Worm (Caenorhabditis elegans) whole organism, L1 larva: ENCODE data around the gene C08A9.3.
A peak's percentile ranks its signal among the peaks of the same experiment; 100 is the strongest.

Experiments
- C04F5.9 ChIP-seq: sonication (generic microtip); optimal IDR thresholded peaks from 2 replicates; lab custom pipeline; 2016; ENCODE audit warnings: missing genetic modification characterization, missing compliant biosample characterization
- Y116A8C.19 ChIP-seq: sonication (generic microtip); optimal IDR thresholded peaks from 2 replicates; lab custom pipeline; 2016; ENCODE audit warnings: missing compliant biosample characterization, missing genetic modification characterization, borderline replicate concordance
- aha-1 ChIP-seq: fragments of 150-350 bp; optimal IDR thresholded peaks from 2 replicates; lab custom pipeline; 2014; ENCODE audit warnings: missing biosample characterization, missing genetic modification characterization
- aly-2 ChIP-seq: fragments of 150-350 bp; optimal IDR thresholded peaks from 2 replicates; lab custom pipeline; 2014; ENCODE audit warnings: missing biosample characterization, missing genetic modification characterization
- blmp-1 ChIP-seq: fragments of 150-350 bp; optimal IDR thresholded peaks from 2 replicates; lab custom pipeline; 2014; ENCODE audit warnings: missing biosample characterization, missing genetic modification characterization
- ceh-63 ChIP-seq: fragments of 200-800 bp; sonication (Bioruptor generic); optimal IDR thresholded peaks from 2 replicates; lab custom pipeline; 2018; ENCODE audit warnings: mild to moderate bottlenecking, missing genetic modification characterization, missing compliant biosample characterization
- ceh-8 ChIP-seq: fragments of 200-800 bp; sonication (Bioruptor generic); optimal IDR thresholded peaks from 2 replicates; lab custom pipeline; 2018; ENCODE audit warnings: mild to moderate bottlenecking, missing genetic modification characterization, moderate library complexity, missing compliant biosample characterization
- ceh-82 ChIP-seq, 3 experiments: fragments of 150-350 bp in 1 of 3; sonication (generic microtip) in 2 of 3; optimal IDR thresholded peaks; 2 replicates each; lab custom pipeline; 2014 to 2017; ENCODE audit warnings: missing biosample characterization in 3 of 3, missing genetic modification characterization in 3 of 3
- ceh-90 ChIP-seq: sonication (generic microtip); optimal IDR thresholded peaks from 2 replicates; lab custom pipeline; 2016; ENCODE audit warnings: missing genetic modification characterization, missing compliant biosample characterization
- dpl-1 ChIP-seq, 3 experiments: fragments of 150-350 bp in 2 of 3; sonication (generic microtip) in 1 of 3; optimal IDR thresholded peaks; 2 replicates each; lab custom pipeline; 2014 to 2017; ENCODE audit warnings: missing biosample characterization in 3 of 3, missing genetic modification characterization in 3 of 3, missing genetic modification reagents in 3 of 3
- dsc-1 ChIP-seq: sonication (generic microtip); optimal IDR thresholded peaks from 2 replicates; lab custom pipeline; 2016; ENCODE audit warnings: mild to moderate bottlenecking, missing genetic modification characterization, missing compliant biosample characterization
- efl-1 ChIP-seq, 4 experiments: fragments of 150-350 bp; optimal IDR thresholded peaks in 3 of 4; peaks in 1 of 4; 1 replicate in 1 of 4; 2 replicates in 3 of 4; lab custom pipeline; 2014; ENCODE audit warnings: missing biosample characterization in 2 of 4, missing genetic modification characterization in 2 of 4, missing genetic modification reagents in 2 of 4
- efl-3 ChIP-seq: fragments of 200-800 bp; sonication (Bioruptor generic); optimal IDR thresholded peaks from 2 replicates; lab custom pipeline; 2018; ENCODE audit warnings: mild to moderate bottlenecking, missing genetic modification characterization, missing compliant biosample characterization
- egl-13 ChIP-seq: sonication (generic microtip); optimal IDR thresholded peaks from 2 replicates; lab custom pipeline; 2016; ENCODE audit warnings: missing genotype, missing genetic modification reagents, missing genetic modification characterization, missing compliant biosample characterization
- elt-2 ChIP-seq: sonication (generic microtip); optimal IDR thresholded peaks from 2 replicates; lab custom pipeline; 2016; ENCODE audit warnings: missing genetic modification characterization, mild to moderate bottlenecking, inconsistent platforms, missing compliant biosample characterization, missing genetic modification reagents
- elt-3 ChIP-seq, 6 experiments: fragments of 150-350 bp in 1 of 6; sonication (generic microtip); optimal IDR thresholded peaks; 2 replicates each; lab custom pipeline; 2017 to 2018; ENCODE audit warnings: missing biosample characterization in 6 of 6, missing genetic modification characterization in 6 of 6, inconsistent platforms in 1 of 6
- ets-5 ChIP-seq: fragments of 200-800 bp; sonication (Bioruptor generic); IDR thresholded peaks from 2 replicates; pipeline ENCODE4 v1.3.6; 2022; ENCODE audit warnings: missing genetic modification characterization, missing compliant biosample characterization
- fkh-10 ChIP-seq: sonication (generic microtip); optimal IDR thresholded peaks from 2 replicates; lab custom pipeline; 2017; ENCODE audit warnings: missing biosample characterization, missing genetic modification reagents, missing genetic modification characterization
- fkh-4 ChIP-seq: sonication (generic microtip); optimal IDR thresholded peaks from 2 replicates; lab custom pipeline; 2016; ENCODE audit warnings: missing compliant biosample characterization, missing genetic modification characterization, borderline replicate concordance
- fos-1 ChIP-seq: fragments of 150-350 bp; optimal IDR thresholded peaks from 2 replicates; lab custom pipeline; 2014; ENCODE audit warnings: missing biosample characterization, missing genetic modification characterization
- hlh-17 ChIP-seq: fragments of 200-800 bp; sonication (Bioruptor generic); optimal IDR thresholded peaks from 2 replicates; lab custom pipeline; 2018; ENCODE audit warnings: missing genetic modification characterization, mild to moderate bottlenecking, missing compliant biosample characterization, moderate library complexity, borderline replicate concordance
- hlh-4 ChIP-seq: sonication (generic microtip); optimal IDR thresholded peaks from 2 replicates; lab custom pipeline; 2016; ENCODE audit warnings: mild to moderate bottlenecking, missing genetic modification characterization, missing compliant biosample characterization
- hpl-2 ChIP-seq: fragments of 150-350 bp; optimal IDR thresholded peaks from 2 replicates; lab custom pipeline; 2014; ENCODE audit warnings: missing biosample characterization, missing genetic modification reagents, missing genetic modification characterization
- irx-1 ChIP-seq: sonication (generic microtip); optimal IDR thresholded peaks from 2 replicates; lab custom pipeline; 2016; ENCODE audit warnings: missing genetic modification characterization, missing compliant biosample characterization
- isw-1 ChIP-seq: fragments of 200-800 bp; sonication (Bioruptor generic); IDR thresholded peaks from 2 replicates; pipeline ENCODE4 v1.3.6; 2022; ENCODE audit warnings: missing genetic modification characterization, missing compliant biosample characterization
- lin-14 ChIP-seq: fragments of 200-800 bp; sonication (Bioruptor generic); optimal IDR thresholded peaks from 2 replicates; lab custom pipeline; 2018; ENCODE audit warnings: mild to moderate bottlenecking, missing genetic modification characterization, moderate library complexity, missing compliant biosample characterization
- lin-15B ChIP-seq: fragments of 150-350 bp; sonication (generic microtip); optimal IDR thresholded peaks from 3 replicates; lab custom pipeline; 2014; ENCODE audit warnings: missing biosample characterization, missing genetic modification characterization
- lin-39 ChIP-seq: fragments of 150-350 bp; optimal IDR thresholded peaks from 2 replicates; lab custom pipeline; 2014; ENCODE audit warnings: missing biosample characterization, missing genetic modification reagents, missing genetic modification characterization
- lir-3 ChIP-seq: sonication (generic microtip); optimal IDR thresholded peaks from 2 replicates; lab custom pipeline; 2016; ENCODE audit warnings: mild to moderate bottlenecking, missing genetic modification characterization, moderate library complexity, missing compliant biosample characterization; ENCODE audit not compliant: poor library complexity
- lsy-2 ChIP-seq, 2 experiments: fragments of 150-350 bp; optimal IDR thresholded peaks; 2 replicates each; lab custom pipeline; 2014; ENCODE audit warnings: missing biosample characterization in 2 of 2, missing genetic modification characterization in 2 of 2
- mdl-1 ChIP-seq, 2 experiments: fragments of 150-350 bp; optimal IDR thresholded peaks; 2 replicates each; lab custom pipeline; 2014 to 2017; ENCODE audit warnings: missing biosample characterization in 2 of 2, missing genetic modification characterization in 2 of 2, inconsistent platforms in 1 of 2
- nhr-11 ChIP-seq: fragments of 150-350 bp; optimal IDR thresholded peaks from 2 replicates; lab custom pipeline; 2014; ENCODE audit warnings: missing biosample characterization, missing genetic modification characterization
- nhr-12 ChIP-seq: sonication (generic microtip); optimal IDR thresholded peaks from 2 replicates; lab custom pipeline; 2017; ENCODE audit warnings: missing biosample characterization, missing genetic modification characterization
- nhr-19 ChIP-seq: fragments of 200-800 bp; sonication (Bioruptor generic); conservative IDR thresholded peaks from 2 replicates; pipeline ENCODE4 v1.3.6; 2022; ENCODE audit warnings: missing genetic modification characterization, missing compliant biosample characterization
- nhr-20 ChIP-seq: sonication (generic microtip); optimal IDR thresholded peaks from 2 replicates; lab custom pipeline; 2016; ENCODE audit warnings: mild to moderate bottlenecking, missing genetic modification characterization, missing compliant biosample characterization
- nhr-237 ChIP-seq: fragments of 150-350 bp; optimal IDR thresholded peaks from 2 replicates; lab custom pipeline; 2014; ENCODE audit warnings: missing biosample characterization, missing genetic modification characterization
- nhr-28 ChIP-seq: fragments of 150-350 bp; optimal IDR thresholded peaks from 2 replicates; lab custom pipeline; 2014; ENCODE audit warnings: missing biosample characterization, missing genetic modification characterization
- nhr-47 ChIP-seq: sonication (generic microtip); optimal IDR thresholded peaks from 2 replicates; lab custom pipeline; 2016; ENCODE audit warnings: mild to moderate bottlenecking, missing genetic modification characterization, moderate library complexity, missing compliant biosample characterization
- nhr-76 ChIP-seq: sonication (generic microtip); optimal IDR thresholded peaks from 2 replicates; lab custom pipeline; 2017; ENCODE audit warnings: missing biosample characterization, missing genetic modification characterization
- nhr-84 ChIP-seq: sonication (generic microtip); optimal IDR thresholded peaks from 2 replicates; lab custom pipeline; 2017; ENCODE audit warnings: missing biosample characterization, missing genetic modification characterization
- nhr-85 ChIP-seq: sonication (generic microtip); peaks from one replicate; lab custom pipeline; 2016; ENCODE audit warnings: missing genetic modification characterization, inconsistent platforms, missing compliant biosample characterization
- pag-3 ChIP-seq: sonication (generic microtip); optimal IDR thresholded peaks from 2 replicates; lab custom pipeline; 2017; ENCODE audit warnings: missing genetic modification characterization, mild to moderate bottlenecking, missing compliant biosample characterization, antibody characterized with exemption, borderline replicate concordance; ENCODE audit not compliant: insufficient read depth
- pax-3 ChIP-seq: fragments of 200-800 bp; sonication (Bioruptor generic); optimal IDR thresholded peaks from 2 replicates; lab custom pipeline; 2018; ENCODE audit warnings: mild to moderate bottlenecking, missing genetic modification characterization, moderate library complexity, missing compliant biosample characterization
- rnt-1 ChIP-seq: sonication (generic microtip); optimal IDR thresholded peaks from 2 replicates; lab custom pipeline; 2016; ENCODE audit warnings: mild to moderate bottlenecking, missing genetic modification characterization, moderate library complexity, missing compliant biosample characterization
- skn-1 ChIP-seq: fragments of 150-350 bp; optimal IDR thresholded peaks from 2 replicates; lab custom pipeline; 2014; ENCODE audit warnings: missing biosample characterization, missing genetic modification characterization
- tbx-2 ChIP-seq: sonication (generic microtip); optimal IDR thresholded peaks from 2 replicates; lab custom pipeline; 2016; ENCODE audit warnings: missing genetic modification characterization, missing compliant biosample characterization
- tlp-1 ChIP-seq: fragments of 150-350 bp; optimal IDR thresholded peaks from 2 replicates; lab custom pipeline; 2014; ENCODE audit warnings: missing biosample characterization, missing genetic modification characterization
- unc-130 ChIP-seq: fragments of 150-350 bp; optimal IDR thresholded peaks from 2 replicates; lab custom pipeline; 2017; ENCODE audit warnings: missing biosample characterization, missing genetic modification characterization, inconsistent platforms
- unc-30 ChIP-seq: sonication (generic microtip); optimal IDR thresholded peaks from 2 replicates; lab custom pipeline; 2017; ENCODE audit warnings: missing biosample characterization, missing genetic modification characterization
- unc-98 ChIP-seq: fragments of 200-800 bp; sonication (Bioruptor generic); IDR thresholded peaks from 2 replicates; pipeline ENCODE4 v1.3.6; 2022; ENCODE audit warnings: missing genetic modification characterization, missing compliant biosample characterization
- zip-4 ChIP-seq: fragments of 200-800 bp; sonication (Bioruptor generic); optimal IDR thresholded peaks from 2 replicates; lab custom pipeline; 2018; ENCODE audit warnings: mild to moderate bottlenecking, missing genetic modification characterization, moderate library complexity, missing compliant biosample characterization
- ztf-4 ChIP-seq: fragments of 150-350 bp; optimal IDR thresholded peaks from 2 replicates; lab custom pipeline; 2014; ENCODE audit warnings: missing biosample characterization, missing genetic modification characterization

The C08A9.3 gene

ce11 chrX:17063749-17064252, 29.3 kb downstream of the C08A9.3 start (continued):
- no peak for TF ChIP-seq ceh-63
- no peak for TF ChIP-seq ceh-8 (GFP tag; lab: Kevin White, UChicago)
- no peak for TF ChIP-seq Y116A8C.19
- TF ChIP-seq nhr-237 (tag; lab: Kevin White, UChicago): no peak
- TF ChIP-seq ceh-90 (tag; lab: Kevin White, UChicago): no peak
- TF ChIP-seq dpl-1 (GFP tag; optimal IDR thresholded peaks at IDR 0.05; lab: Kevin White, UChicago): peak in 1 of 3 experiments; percentile 30
- TF ChIP-seq pag-3 (tag; lab: Kevin White, UChicago): no peak
- TF ChIP-seq lin-15B: no peak
- no peak for TF ChIP-seq lin-39 (tag; lab: Kevin White, UChicago)
- no peak for TF ChIP-seq unc-98 (GFP tag; lab: Robert Waterston, UW)
- TF ChIP-seq isw-1 (GFP tag; lab: Robert Waterston, UW): no peak
- no peak for TF ChIP-seq efl-3 (GFP tag; lab: Kevin White, UChicago)
- TF ChIP-seq ztf-4 (tag; lab: Kevin White, UChicago): no peak
- no peak for TF ChIP-seq nhr-28 (tag; lab: Kevin White, UChicago)
- peak in 1 of 2 experiments; percentile 97 for TF ChIP-seq mdl-1 (tag; optimal IDR thresholded peaks at IDR 0.05; lab: Kevin White, UChicago)
- TF ChIP-seq lir-3 (tag; lab: Kevin White, UChicago): peak; percentile 38
- TF ChIP-seq aly-2 (tag; lab: Kevin White, UChicago): no peak
- peak; percentile 94 for TF ChIP-seq nhr-20 (tag; lab: Kevin White, UChicago)
- TF ChIP-seq egl-13 (tag; lab: Kevin White, UChicago): no peak
- TF ChIP-seq blmp-1 (tag; lab: Kevin White, UChicago): peak; percentile 82
- peak; percentile 10 for TF ChIP-seq rnt-1 (tag; lab: Kevin White, UChicago)
- TF ChIP-seq nhr-84 (tag; lab: Kevin White, UChicago): no peak
- no peak for TF ChIP-seq zip-4
- no peak for TF ChIP-seq fkh-10 (GFP tag; lab: Kevin White, UChicago)
- no peak for TF ChIP-seq ceh-82 (tag; optimal IDR thresholded peaks at IDR 0.05; lab: Kevin White, UChicago)
- no peak for TF ChIP-seq hlh-17 (GFP tag; lab: Kevin White, UChicago)
- peak; percentile 46 for TF ChIP-seq irx-1
- no peak for TF ChIP-seq nhr-12 (tag; lab: Kevin White, UChicago)
- no peak for TF ChIP-seq hpl-2 (GFP tag; lab: Kevin White, UChicago)
- no peak for TF ChIP-seq pax-3 (tag; lab: Kevin White, UChicago)
- no peak for TF ChIP-seq fos-1 (tag; lab: Kevin White, UChicago)
- TF ChIP-seq unc-30 (tag; lab: Kevin White, UChicago): no peak
- peak; percentile 69 for TF ChIP-seq unc-130 (tag; lab: Kevin White, UChicago)
- TF ChIP-seq elt-3 (tag; optimal IDR thresholded peaks at IDR 0.05; lab: Kevin White, UChicago): peak in 4 of 6 experiments; percentile 40 to 94 (median 65)
- TF ChIP-seq C04F5.9: no peak
- TF ChIP-seq skn-1 (tag; lab: Kevin White, UChicago): peak; percentile 3
- peak; percentile 46 for TF ChIP-seq nhr-47 (tag; lab: Kevin White, UChicago)
- TF ChIP-seq efl-1 (optimal IDR thresholded peaks at IDR 0.05; lab: Kevin White, UChicago): no peak
- peak in 1 of 2 experiments; percentile 92 for TF ChIP-seq efl-1 (GFP tag; optimal IDR thresholded peaks at IDR 0.05 in 1 of 2; lab: Kevin White, UChicago)
- TF ChIP-seq nhr-11: no peak
- peak in 1 of 2 experiments; percentile 66 for TF ChIP-seq lsy-2 (tag; optimal IDR thresholded peaks at IDR 0.05; lab: Kevin White, UChicago)
- TF ChIP-seq hlh-4 (tag; lab: Kevin White, UChicago): no peak

DNA sequence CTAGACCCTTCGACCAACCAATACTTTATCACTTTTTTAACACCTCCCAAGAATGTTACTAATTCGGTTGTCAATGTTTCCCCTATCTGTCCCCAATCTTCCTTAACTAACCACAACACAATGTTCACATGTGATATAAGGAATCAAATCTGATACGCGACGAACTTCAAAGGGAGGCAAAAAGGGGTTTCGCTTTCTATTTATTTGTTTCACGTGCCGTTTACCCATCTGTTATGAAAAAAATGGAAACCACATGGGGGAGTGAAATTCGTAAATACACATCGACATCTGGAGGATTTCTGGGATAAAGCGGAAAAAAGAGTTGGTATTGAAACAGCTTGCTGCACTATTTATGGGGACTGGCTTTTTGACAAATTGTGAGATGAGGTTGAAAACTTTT, 30.9 kb downstream of the C08A9.3 start:
- no peak for TF ChIP-seq aha-1 (tag; lab: Kevin White, UChicago)
- no peak for TF ChIP-seq nhr-76 (tag; lab: Kevin White, UChicago)
- no peak for TF ChIP-seq ets-5 (GFP tag; lab: Robert Waterston, UW)
- TF ChIP-seq elt-2 (tag; lab: Kevin White, UChicago): no peak
- TF ChIP-seq elt-3 (tag; optimal IDR thresholded peaks at IDR 0.05; lab: Kevin White, UChicago): peak in 2 of 6 experiments; percentile 69 to 95
- peak; percentile 30; the same call in 1 of the 2 replicates for TF ChIP-seq nhr-19 (GFP tag; lab: Robert Waterston, UW)
- TF ChIP-seq tlp-1 (tag; lab: Kevin White, UChicago): no peak
- no peak for TF ChIP-seq lir-3 (tag; lab: Kevin White, UChicago)
- TF ChIP-seq lin-14 (GFP tag; lab: Kevin White, UChicago): peak; percentile 70
- TF ChIP-seq fkh-4: peak; percentile 71
- no peak for TF ChIP-seq efl-3 (GFP tag; lab: Kevin White, UChicago)
- peak; percentile 78 for TF ChIP-seq nhr-85 (tag; lab: Kevin White, UChicago)
- peak; percentile 19 for TF ChIP-seq tbx-2 (tag; lab: Kevin White, UChicago)
- no peak for TF ChIP-seq unc-98 (GFP tag; lab: Robert Waterston, UW)
- TF ChIP-seq dsc-1 (tag; lab: Kevin White, UChicago): peak; percentile 93
- peak in 1 of 2 experiments; percentile 86 for TF ChIP-seq mdl-1 (tag; optimal IDR thresholded peaks at IDR 0.05; lab: Kevin White, UChicago)
